Fruit fly (Drosophila melanogaster) whole organism, embryonic: ENCODE measurements around the gene phol.

Experiments used
- BtbVII ChIP-seq: fragments of 200-800 bp; sonication (Bioruptor generic); optimal IDR thresholded peaks from 3 replicates; lab custom pipeline; 2017; ENCODE audit warnings: missing biosample characterization, mild to moderate bottlenecking, missing genetic modification characterization
- CG10209 ChIP-seq: fragments of 200-800 bp; sonication (Bioruptor generic); optimal IDR thresholded peaks from 3 replicates; lab custom pipeline; 2017; ENCODE audit warnings: missing biosample characterization, mild to moderate bottlenecking, missing genetic modification characterization, missing genetic modification reagents
- CG10366 ChIP-seq: fragments of 200-800 bp; sonication (Bioruptor generic); IDR thresholded peaks from 2 replicates; pipeline ENCODE4 v1.3.6; 2022; ENCODE audit warnings: missing biosample characterization, missing genetic modification characterization
- CG10431 ChIP-seq: fragments of 200-800 bp; sonication (Bioruptor generic); optimal IDR thresholded peaks from 3 replicates; lab custom pipeline; 2018; ENCODE audit warnings: missing biosample characterization, mild to moderate bottlenecking, missing genetic modification characterization
- CG11696 ChIP-seq: fragments of 200-800 bp; sonication (Bioruptor generic); IDR thresholded peaks from 2 replicates; pipeline ENCODE4 v1.3.6; 2022; ENCODE audit warnings: missing biosample characterization, missing genetic modification characterization
- CG12071 ChIP-seq: fragments of 200-800 bp; sonication (Bioruptor generic); optimal IDR thresholded peaks from 3 replicates; lab custom pipeline; 2018; ENCODE audit warnings: missing biosample characterization, mild to moderate bottlenecking, missing genetic modification characterization
- CG13296 ChIP-seq: fragments of 200-800 bp; sonication (Bioruptor generic); optimal IDR thresholded peaks from 3 replicates; lab custom pipeline; 2018; ENCODE audit warnings: missing biosample characterization, mild to moderate bottlenecking, missing genetic modification characterization
- CG18599 ChIP-seq: fragments of 200-800 bp; sonication (Bioruptor generic); optimal IDR thresholded peaks from 3 replicates; lab custom pipeline; 2017; ENCODE audit warnings: missing biosample characterization, missing genetic modification characterization, mild to moderate bottlenecking, moderate library complexity, missing genetic modification reagents
- CG2116 ChIP-seq: fragments of 200-800 bp; sonication (Bioruptor generic); optimal IDR thresholded peaks from 3 replicates; lab custom pipeline; 2018; ENCODE audit warnings: missing biosample characterization, mild to moderate bottlenecking, missing genetic modification characterization
- CG32767 ChIP-seq: fragments of 200-800 bp; sonication (Bioruptor generic); IDR thresholded peaks from 2 replicates; pipeline ENCODE4 v1.3.6; 2022; ENCODE audit warnings: missing biosample characterization, missing genetic modification characterization
- CG43689 ChIP-seq: fragments of 200-800 bp; sonication (Bioruptor generic); IDR thresholded peaks from 2 replicates; pipeline ENCODE4 v1.3.6; 2022; ENCODE audit warnings: missing biosample characterization, missing genetic modification characterization
- CG4424 ChIP-seq: fragments of 200-800 bp; sonication (Bioruptor generic); optimal IDR thresholded peaks from 3 replicates; lab custom pipeline; 2016; ENCODE audit warnings: missing biosample characterization, missing genetic modification characterization
- CG6765 ChIP-seq: fragments of 200-800 bp; sonication (Bioruptor generic); optimal IDR thresholded peaks from 3 replicates; lab custom pipeline; 2017; ENCODE audit warnings: missing biosample characterization, mild to moderate bottlenecking, missing genetic modification characterization
- CG6854 ChIP-seq: fragments of 200-800 bp; sonication (Bioruptor generic); optimal IDR thresholded peaks from 3 replicates; lab custom pipeline; 2017; ENCODE audit warnings: missing biosample characterization, mild to moderate bottlenecking, missing genetic modification characterization
- CG9215 ChIP-seq: fragments of 200-800 bp; sonication (Bioruptor generic); IDR thresholded peaks from 2 replicates; pipeline ENCODE4 v1.3.6; 2022; ENCODE audit warnings: missing biosample characterization, missing genetic modification characterization
- CG9727 ChIP-seq: fragments of 200-800 bp; sonication (Bioruptor generic); optimal IDR thresholded peaks from 3 replicates; lab custom pipeline; 2017; ENCODE audit warnings: missing biosample characterization, mild to moderate bottlenecking, missing genetic modification characterization
- Drgx ChIP-seq: fragments of 200-800 bp; sonication (Bioruptor generic); IDR thresholded peaks from 2 replicates; pipeline ENCODE4 v1.3.6; 2022; ENCODE audit warnings: missing biosample characterization, missing genetic modification characterization
- E2f2 ChIP-seq: fragments of 200-800 bp; sonication (Bioruptor generic); IDR thresholded peaks from 2 replicates; pipeline ENCODE4 v1.3.6; 2022; ENCODE audit warnings: missing biosample characterization, missing genetic modification characterization
- ERR ChIP-seq: fragments of 200-800 bp; sonication (Bioruptor generic); optimal IDR thresholded peaks from 2 replicates; lab custom pipeline; 2016; ENCODE audit warnings: missing biosample characterization, missing genetic modification characterization
- Gsc ChIP-seq: fragments of 200-800 bp; sonication (Bioruptor generic); IDR thresholded peaks from 2 replicates; pipeline ENCODE4 v1.3.6; 2022; ENCODE audit warnings: missing biosample characterization, missing genetic modification characterization
- Lim3 ChIP-seq: fragments of 200-800 bp; sonication (Bioruptor generic); IDR thresholded peaks from 2 replicates; pipeline ENCODE4 v1.3.6; 2022; ENCODE audit warnings: missing biosample characterization, missing genetic modification characterization
- Mrtf ChIP-seq: fragments of 200-800 bp; sonication (Bioruptor generic); IDR thresholded peaks from 3 replicates; pipeline ENCODE4 v1.3.6; 2022; ENCODE audit warnings: missing biosample characterization, missing genetic modification characterization
- Neu2 ChIP-seq: fragments of 200-800 bp; sonication (Bioruptor generic); optimal IDR thresholded peaks from 3 replicates; lab custom pipeline; 2016; ENCODE audit warnings: missing biosample characterization, missing genetic modification characterization, borderline replicate concordance
- Nf-YA ChIP-seq: fragments of 200-800 bp; sonication (Bioruptor generic); IDR thresholded peaks from 2 replicates; pipeline ENCODE4 v1.3.6; 2022; ENCODE audit warnings: missing biosample characterization, missing genetic modification characterization
- PHDP ChIP-seq: fragments of 200-800 bp; sonication (Bioruptor generic); optimal IDR thresholded peaks from 3 replicates; lab custom pipeline; 2018; ENCODE audit warnings: missing biosample characterization, mild to moderate bottlenecking, missing genetic modification characterization, moderate library complexity
- Ptx1 ChIP-seq: fragments of 200-800 bp; sonication (Bioruptor generic); IDR thresholded peaks from 2 replicates; pipeline ENCODE4 v1.3.6; 2022; ENCODE audit warnings: missing biosample characterization, missing genetic modification characterization
- al ChIP-seq: fragments of 200-800 bp; sonication (Bioruptor generic); IDR thresholded peaks from 2 replicates; pipeline ENCODE4 v1.3.6; 2022; ENCODE audit warnings: missing biosample characterization, missing genetic modification characterization
- btn ChIP-seq: fragments of 200-800 bp; sonication (Bioruptor generic); optimal IDR thresholded peaks from 2 replicates; lab custom pipeline; 2016; ENCODE audit warnings: missing biosample characterization, missing genetic modification characterization
- corto ChIP-seq: fragments of 200-800 bp; sonication (Bioruptor generic); optimal IDR thresholded peaks from 2 replicates; lab custom pipeline; 2016; ENCODE audit warnings: missing biosample characterization, mild to moderate bottlenecking, missing genetic modification characterization, moderate library complexity
- dan ChIP-seq: fragments of 200-800 bp; sonication (Bioruptor generic); IDR thresholded peaks from 2 replicates; pipeline ENCODE4 v1.3.6; 2022; ENCODE audit warnings: missing biosample characterization, missing genetic modification characterization
- dati ChIP-seq: fragments of 200-800 bp; sonication (Bioruptor generic); IDR thresholded peaks from 2 replicates; pipeline ENCODE4 v1.3.6; 2022; ENCODE audit warnings: missing biosample characterization, missing genetic modification characterization
- dpn ChIP-seq, 2 experiments: fragments of 200-800 bp; sonication (Bioruptor generic); optimal IDR thresholded peaks; 3 replicates each; lab custom pipeline; 2016; ENCODE audit warnings: missing biosample characterization in 2 of 2, missing genetic modification characterization in 2 of 2
- emc ChIP-seq: fragments of 200-800 bp; sonication (Bioruptor generic); optimal IDR thresholded peaks from 2 replicates; lab custom pipeline; 2016; ENCODE audit warnings: missing biosample characterization, missing genetic modification characterization
- eyg ChIP-seq: fragments of 200-800 bp; sonication (Bioruptor generic); optimal IDR thresholded peaks from 3 replicates; lab custom pipeline; 2016; ENCODE audit warnings: missing biosample characterization, missing genetic modification characterization
- fru ChIP-seq: fragments of >200 bp; optimal IDR thresholded peaks from 2 replicates; lab custom pipeline; 2017
- gro ChIP-seq: fragments of 200-800 bp; sonication (Bioruptor generic); optimal IDR thresholded peaks from 2 replicates; lab custom pipeline; 2016; ENCODE audit warnings: missing biosample characterization, missing genetic modification characterization
- her ChIP-seq: fragments of 200-800 bp; sonication (Bioruptor generic); optimal IDR thresholded peaks from 2 replicates; lab custom pipeline; 2016; ENCODE audit warnings: missing biosample characterization, missing genetic modification characterization
- lbe ChIP-seq: fragments of 200-800 bp; sonication (Bioruptor generic); optimal IDR thresholded peaks from 2 replicates; lab custom pipeline; 2016; ENCODE audit warnings: missing biosample characterization, mild to moderate bottlenecking, missing genetic modification characterization
- lola ChIP-seq, 3 experiments: fragments of >200 bp in 2 of 3; fragments of 200-800 bp in 1 of 3; sonication (Bioruptor generic) in 1 of 3; optimal IDR thresholded peaks; 2 replicates each; lab custom pipeline; 2017 to 2019; ENCODE audit warnings: missing biosample characterization in 3 of 3, missing genetic modification characterization in 3 of 3, mild to moderate bottlenecking in 1 of 3, moderate library complexity in 1 of 3
- nerfin-1 ChIP-seq: fragments of 200-800 bp; sonication (Bioruptor generic); optimal IDR thresholded peaks from 3 replicates; lab custom pipeline; 2019; ENCODE audit warnings: missing biosample characterization, mild to moderate bottlenecking, missing genetic modification characterization, moderate library complexity
- nerfin-2 ChIP-seq: fragments of 200-800 bp; sonication (Bioruptor generic); IDR thresholded peaks from 2 replicates; pipeline ENCODE4 v1.3.6; 2022; ENCODE audit warnings: missing biosample characterization, missing genetic modification characterization; ENCODE audit not compliant: partially characterized antibody
- prd ChIP-seq, 3 experiments: fragments of >200 bp in 2 of 3; fragments of 200-800 bp in 1 of 3; sonication (Bioruptor generic) in 1 of 3; optimal IDR thresholded peaks in 2 of 3; IDR thresholded peaks in 1 of 3; 2 replicates in 2 of 3; 3 replicates in 1 of 3; pipeline versions ENCODE4 v1.3.6 to Lab custom; 2017 to 2022; ENCODE audit warnings: missing biosample characterization in 1 of 3, missing genetic modification characterization in 1 of 3
- psq ChIP-seq: fragments of 200-800 bp; sonication (Bioruptor generic); optimal IDR thresholded peaks from 2 replicates; lab custom pipeline; 2017; ENCODE audit warnings: missing biosample characterization, missing genetic modification characterization
- pum ChIP-seq: fragments of 200-800 bp; sonication (Bioruptor generic); optimal IDR thresholded peaks from 2 replicates; lab custom pipeline; 2016; ENCODE audit warnings: missing biosample characterization, missing genetic modification characterization
- salm ChIP-seq: fragments of 200-800 bp; sonication (Bioruptor generic); optimal IDR thresholded peaks from 2 replicates; lab custom pipeline; 2018; ENCODE audit warnings: missing biosample characterization, mild to moderate bottlenecking, missing genetic modification characterization
- sd ChIP-seq: fragments of 200-800 bp; sonication (Bioruptor generic); optimal IDR thresholded peaks from 3 replicates; lab custom pipeline; 2018; ENCODE audit warnings: missing biosample characterization, mild to moderate bottlenecking, missing genetic modification characterization, moderate library complexity
- sens ChIP-seq: fragments of 200-800 bp; sonication (Bioruptor generic); peaks from one replicate; lab custom pipeline; 2016; ENCODE audit warnings: missing biosample characterization, missing genetic modification characterization
- ssp ChIP-seq: fragments of 200-800 bp; sonication (Bioruptor generic); IDR thresholded peaks from 2 replicates; pipeline ENCODE4 v1.3.6; 2022; ENCODE audit warnings: missing biosample characterization, missing genetic modification characterization
- zen2 ChIP-seq: fragments of 200-800 bp; sonication (Bioruptor generic); IDR thresholded peaks from 3 replicates; pipeline ENCODE4 v1.3.6; 2022; ENCODE audit warnings: missing biosample characterization, missing genetic modification characterization; ENCODE audit not compliant: partially characterized antibody

Gene phol

dm6 chr3L:9420054-9420818 lies 35.8 kb downstream of the phol start (continued):
- peak; percentile 82 for TF ChIP-seq corto (GFP tag; lab: Kevin White, UChicago)
- peak; percentile 43 for TF ChIP-seq CG9727 (GFP tag; lab: Kevin White, UChicago)
- peak; percentile 40 for TF ChIP-seq CG10366 (GFP tag; lab: Robert Waterston, UW)
- TF ChIP-seq nerfin-1 (tag; lab: Kevin White, UChicago) = peak; percentile 5
- peak; percentile 95 for TF ChIP-seq Drgx (GFP tag; lab: Robert Waterston, UW)
- TF ChIP-seq CG4424 (GFP tag; lab: Kevin White, UChicago) = peak; percentile 51
- TF ChIP-seq CG12071 (GFP tag; lab: Kevin White, UChicago) = no peak
- TF ChIP-seq Ptx1 (GFP tag; lab: Robert Waterston, UW) = peak; percentile 65
- peak; percentile 43; the same call in 1 of the 2 replicates for TF ChIP-seq Nf-YA
- TF ChIP-seq Neu2 (GFP tag; lab: Kevin White, UChicago) = no peak
- 0 out of 2 replicates have a peak, but pooled peaks have one; percentile 19 for TF ChIP-seq Lim3 (GFP tag; lab: Robert Waterston, UW)
- TF ChIP-seq CG18599 (GFP tag; lab: Kevin White, UChicago) = peak; percentile 38
- TF ChIP-seq CG11696 (GFP tag; lab: Robert Waterston, UW) = peak; percentile 85
- no peak for TF ChIP-seq CG32767 (GFP tag; lab: Robert Waterston, UW)
- TF ChIP-seq lbe = peak; percentile 92
- no peak for TF ChIP-seq psq (GFP tag; lab: Kevin White, UChicago)
- peak; percentile 23 for TF ChIP-seq salm (tag; lab: Kevin White, UChicago)
- TF ChIP-seq ssp (GFP tag; lab: Robert Waterston, UW) = 0 out of 2 replicates have a peak, but pooled peaks have one; percentile 16
- peak; percentile 26 for TF ChIP-seq CG10209 (GFP tag; lab: Kevin White, UChicago)
- peak; percentile 53; the same call in 1 of the 2 replicates for TF ChIP-seq CG43689
- TF ChIP-seq zen2 (GFP tag; lab: Robert Waterston, UW) = no peak
- peak; percentile 26 for TF ChIP-seq CG13296 (GFP tag; lab: Kevin White, UChicago)
- TF ChIP-seq eyg (GFP tag; lab: Kevin White, UChicago) = no peak
- peak in 1 of 3 experiments; percentile 7 for TF ChIP-seq lola (GFP tag; optimal IDR thresholded peaks at IDR 0.05; lab: Kevin White, UChicago)
- no peak for TF ChIP-seq dan
- peak; percentile 12 for TF ChIP-seq pum (GFP tag; lab: Kevin White, UChicago)
- peak in 1 of 2 experiments; percentile 47 for TF ChIP-seq dpn (GFP tag; optimal IDR thresholded peaks at IDR 0.05; lab: Kevin White, UChicago)
- TF ChIP-seq CG10431 = no peak
- TF ChIP-seq al (GFP tag; lab: Robert Waterston, UW) = no peak
- TF ChIP-seq nerfin-2 = no peak
- no peak for TF ChIP-seq CG6765
- no peak for TF ChIP-seq ERR (GFP tag; lab: Kevin White, UChicago)
- TF ChIP-seq gro (GFP tag; lab: Kevin White, UChicago) = no peak
- no peak for TF ChIP-seq emc
- no peak for TF ChIP-seq sd (tag; lab: Kevin White, UChicago)
- 0 out of 2 replicates have a peak, but pooled peaks have one; percentile 32 for TF ChIP-seq Gsc
- TF ChIP-seq PHDP = peak; percentile 52
- no peak for TF ChIP-seq prd (optimal IDR thresholded peaks at IDR 0.05; lab: Kevin White, UChicago)
- TF ChIP-seq prd (GFP tag; IDR thresholded peaks at IDR 0.05; lab: Robert Waterston, UW) = peak; percentile 56; the same call in 2 of the 3 replicates
- no peak for TF ChIP-seq her (GFP tag; lab: Kevin White, UChicago)
- peak; percentile 39; the same call in 1 of the 2 replicates for TF ChIP-seq E2f2
- no peak for TF ChIP-seq BtbVII (GFP tag; lab: Kevin White, UChicago)
- TF ChIP-seq fru (lab: Kevin White, UChicago) = no peak
- peak; percentile 57; the same call in 1 of the 3 replicates for TF ChIP-seq Mrtf (GFP tag; lab: Robert Waterston, UW)
- TF ChIP-seq CG6854 (GFP tag; lab: Kevin White, UChicago) = no peak
- no peak for TF ChIP-seq CG9215 (GFP tag; lab: Robert Waterston, UW)
- no peak for TF ChIP-seq btn (GFP tag; lab: Kevin White, UChicago)
- no peak for TF ChIP-seq CG2116 (GFP tag; lab: Kevin White, UChicago)
- no peak for TF ChIP-seq dati
- peak; percentile 87 for TF ChIP-seq sens (GFP tag; lab: Kevin White, UChicago)
